Worm (Caenorhabditis elegans): ENCODE measurements around the gene C45B2.2.

DNA sequence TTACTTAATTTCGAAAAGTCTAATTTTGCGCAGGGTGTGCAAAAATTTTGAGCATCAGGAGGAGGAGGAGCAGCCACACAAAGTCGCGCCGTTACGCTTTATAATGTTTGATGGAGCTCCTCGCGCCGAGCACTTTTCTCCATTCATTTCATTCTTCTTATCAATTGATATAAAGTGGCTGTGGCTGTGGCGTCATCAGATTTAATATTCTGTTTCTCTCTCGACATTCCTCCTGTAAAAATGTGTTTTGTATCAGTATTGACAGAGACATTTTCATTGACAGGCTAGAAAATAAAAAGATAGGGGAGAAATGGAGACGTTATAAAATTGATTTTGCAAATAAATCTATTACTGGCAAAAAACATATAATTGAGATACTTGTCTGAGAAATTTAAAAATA lies 44.7 kb downstream of the C45B2.2 start:
- TF ChIP-seq flt-1 (GFP tag; IDR thresholded peaks at IDR 0.05) (no peak), ama-1 (optimal IDR thresholded peaks at IDR 0.05) (no peak), B0310.2 (tag; optimal IDR thresholded peaks at IDR 0.05) (no peak), sea-1 (GFP tag; conservative IDR thresholded peaks at IDR 0.05) (no peak), pes-1 (GFP tag; IDR thresholded peaks at IDR 0.05) (no peak), scrt-1 (GFP tag; IDR thresholded peaks at IDR 0.05) (no peak), hmg-4 (GFP tag; optimal IDR thresholded peaks at IDR 0.05) (no peak), aly-1 (tag; optimal IDR thresholded peaks at IDR 0.05) (no peak), hnd-1 (tag; optimal IDR thresholded peaks at IDR 0.05) (no peak), tbx-11 (GFP tag; IDR thresholded peaks at IDR 0.05) (no peak)

Measured in whole organism, early embryonic.